In genomic region chrIII:12273598-12274090, ce11 we compare ENCODE assay signal across 4 worm cellular contexts.
A peak's percentile ranks its signal among the peaks of the same experiment; 100 is the strongest.
TF ChIP-seq lines count a peak whose summit lies in the region.

Y75B8A.24 (minus strand) TSS chrIII:12273752.
Y75B8A.25 (plus strand) TSS chrIII:12274040.

TF ChIP-seq in whole organism, L2 larva, 48 proteins besides CTCF, POLR2A, EP300 and RAD21 (continues in another document):
- no peak for TF ChIP-seq elt-3 (tag; optimal IDR thresholded peaks at IDR 0.05; lab: Kevin White, UChicago)
- peak; percentile 75 for TF ChIP-seq crh-2 (tag; optimal IDR thresholded peaks at IDR 0.05; lab: Kevin White, UChicago)
- peak; percentile 85 for TF ChIP-seq gmeb-1 (tag; optimal IDR thresholded peaks at IDR 0.05; lab: Kevin White, UChicago)
- peak; percentile 60 for TF ChIP-seq snpc-4 (tag; optimal IDR thresholded peaks at IDR 0.05; lab: Kevin White, UChicago)
- peak; percentile 5 for TF ChIP-seq ztf-4 (tag; optimal IDR thresholded peaks at IDR 0.05; lab: Kevin White, UChicago)
- no peak for TF ChIP-seq lin-39 (tag; optimal IDR thresholded peaks at IDR 0.05; lab: Kevin White, UChicago)
- peak; percentile 71 for TF ChIP-seq sma-3 (GFP tag; optimal IDR thresholded peaks at IDR 0.05; lab: Kevin White, UChicago)
- peak; percentile 79 for TF ChIP-seq C34F6.9 (tag; optimal IDR thresholded peaks at IDR 0.05; lab: Kevin White, UChicago)
- TF ChIP-seq nhr-6 (tag; optimal IDR thresholded peaks at IDR 0.05; lab: Kevin White, UChicago): peak; percentile 63
- peak; percentile 82 for TF ChIP-seq sem-4 (tag; optimal IDR thresholded peaks at IDR 0.05; lab: Kevin White, UChicago)
- no peak for TF ChIP-seq aly-2 (tag; optimal IDR thresholded peaks at IDR 0.05; lab: Kevin White, UChicago)
- TF ChIP-seq mab-5 (tag; optimal IDR thresholded peaks at IDR 0.05; lab: Kevin White, UChicago): peak; percentile 49
- peak; percentile 57 for TF ChIP-seq lin-13 (GFP tag; optimal IDR thresholded peaks at IDR 0.05; lab: Kevin White, UChicago)
- TF ChIP-seq nhr-25 (tag; optimal IDR thresholded peaks at IDR 0.05; lab: Kevin White, UChicago): peak; percentile 77
- no peak for TF ChIP-seq fos-1 (tag; optimal IDR thresholded peaks at IDR 0.05; lab: Kevin White, UChicago)
- TF ChIP-seq lsy-2 (tag; optimal IDR thresholded peaks at IDR 0.05; lab: Kevin White, UChicago): peak; percentile 68 to 87
- peak; percentile 4 for TF ChIP-seq nhr-129 (tag; optimal IDR thresholded peaks at IDR 0.05; lab: Kevin White, UChicago)
- peak; percentile 34 for TF ChIP-seq nhr-21 (tag; optimal IDR thresholded peaks at IDR 0.05; lab: Kevin White, UChicago)
- TF ChIP-seq nhr-237 (tag; optimal IDR thresholded peaks at IDR 0.05; lab: Kevin White, UChicago): no peak
- TF ChIP-seq blmp-1 (tag; optimal IDR thresholded peaks at IDR 0.05; lab: Kevin White, UChicago; ENCODE audit: insufficient read depth): no peak
- TF ChIP-seq zag-1 (tag; optimal IDR thresholded peaks at IDR 0.05; lab: Kevin White, UChicago): no peak
- peak; percentile 57 for TF ChIP-seq R02D3.7 (tag; optimal IDR thresholded peaks at IDR 0.05; lab: Kevin White, UChicago)
- TF ChIP-seq F13H6.1 (tag; optimal IDR thresholded peaks at IDR 0.05; lab: Kevin White, UChicago): peak; percentile 76

TF ChIP-seq in whole organism, L4 larva, 104 proteins besides CTCF, POLR2A, EP300 and RAD21 (continues in another document):
- TF ChIP-seq hmg-1.1 (GFP tag; IDR thresholded peaks at IDR 0.05; lab: Robert Waterston, UW) (peak; percentile 21; the same call in 1 of the 2 replicates), tra-1 (GFP tag; IDR thresholded peaks at IDR 0.05; lab: Robert Waterston, UW) (0 out of 2 replicates have a peak, but pooled peaks have one; percentile 46), snpc-4 (tag; optimal IDR thresholded peaks at IDR 0.05; lab: Kevin White, UChicago) (no peak), hif-1 (tag; optimal IDR thresholded peaks at IDR 0.05; lab: Kevin White, UChicago) (peak in 1 of 2 experiments; percentile 79), hlh-30 (tag; optimal IDR thresholded peaks at IDR 0.05; lab: Kevin White, UChicago; ENCODE audit: insufficient read depth) (peak; percentile 7), fos-1 (tag; optimal IDR thresholded peaks at IDR 0.05; lab: Kevin White, UChicago) (no peak), T26A8.4 (GFP tag; IDR thresholded peaks at IDR 0.05; lab: Robert Waterston, UW) (0 out of 2 replicates have a peak, but pooled peaks have one; percentile 28), ZK337.2 (GFP tag; IDR thresholded peaks at IDR 0.05; lab: Robert Waterston, UW) (peak; percentile 93), dmd-9 (GFP tag; IDR thresholded peaks at IDR 0.05; lab: Robert Waterston, UW) (peak; percentile 71; the same call in 1 of the 2 replicates), nhr-102 (tag; optimal IDR thresholded peaks at IDR 0.05; lab: Kevin White, UChicago) (peak; percentile 38), mes-2 (tag; optimal IDR thresholded peaks at IDR 0.05; lab: Kevin White, UChicago; ENCODE audit: poor library complexity, severe bottlenecking) (peak; percentile 98), unc-62 (GFP tag; optimal IDR thresholded peaks at IDR 0.05 in 1 of 2; lab: Kevin White, UChicago) (peak in 1 of 2 experiments; percentile 38), unc-62 (tag; optimal IDR thresholded peaks at IDR 0.05; lab: Kevin White, UChicago) (no peak), mdt-29 (GFP tag; IDR thresholded peaks at IDR 0.05; lab: Robert Waterston, UW) (no peak), skn-1 (tag; optimal IDR thresholded peaks at IDR 0.05; lab: Kevin White, UChicago) (no peak), dmd-6 (GFP tag; IDR thresholded peaks at IDR 0.05; lab: Robert Waterston, UW) (peak; percentile 68), hlh-11 (tag; optimal IDR thresholded peaks at IDR 0.05; lab: Kevin White, UChicago) (peak; percentile 41), rbr-2 (tag; optimal IDR thresholded peaks at IDR 0.05; lab: Kevin White, UChicago) (peak; percentile 20), Y5F2A.4 (GFP tag; optimal IDR thresholded peaks at IDR 0.05; lab: Kevin White, UChicago) (no peak), F10B5.3 (tag; optimal IDR thresholded peaks at IDR 0.05; lab: Kevin White, UChicago) (no peak), daf-16 (GFP tag; optimal IDR thresholded peaks at IDR 0.05; lab: Kevin White, UChicago) (no peak), daf-16 (tag; optimal IDR thresholded peaks at IDR 0.05; lab: Kevin White, UChicago) (peak; percentile 27)

TF ChIP-seq in whole organism, late embryonic, 69 proteins besides CTCF, POLR2A, EP300 and RAD21 (continues in another document):
- TF ChIP-seq nhr-232 (tag; optimal IDR thresholded peaks at IDR 0.05; lab: Kevin White, UChicago): no peak
- peak; percentile 48 for TF ChIP-seq hlh-8 (tag; optimal IDR thresholded peaks at IDR 0.05; lab: Kevin White, UChicago)
- TF ChIP-seq nhr-11 (tag; optimal IDR thresholded peaks at IDR 0.05; lab: Kevin White, UChicago): no peak
- TF ChIP-seq ceh-9 (tag; optimal IDR thresholded peaks at IDR 0.05; lab: Kevin White, UChicago): no peak
- no peak for TF ChIP-seq ceh-34 (tag; optimal IDR thresholded peaks at IDR 0.05; lab: Kevin White, UChicago)
- TF ChIP-seq zip-5 (tag; optimal IDR thresholded peaks at IDR 0.05; lab: Kevin White, UChicago): peak; percentile 27
- TF ChIP-seq mec-3 (tag; optimal IDR thresholded peaks at IDR 0.05; lab: Kevin White, UChicago; ENCODE audit: borderline replicate concordance): peak; percentile 10
- TF ChIP-seq ceh-22 (tag; optimal IDR thresholded peaks at IDR 0.05; lab: Kevin White, UChicago): no peak
- TF ChIP-seq unc-42 (tag; optimal IDR thresholded peaks at IDR 0.05; lab: Kevin White, UChicago): peak; percentile 31
- TF ChIP-seq K09A11.1 (tag; optimal IDR thresholded peaks at IDR 0.05; lab: Kevin White, UChicago; ENCODE audit: insufficient read depth): no peak
- no peak for TF ChIP-seq K02D7.2 (tag; optimal IDR thresholded peaks at IDR 0.05; lab: Kevin White, UChicago)
- TF ChIP-seq elt-2 (tag; optimal IDR thresholded peaks at IDR 0.05; lab: Kevin White, UChicago): no peak
- no peak for TF ChIP-seq Y22D7AL.16 (tag; optimal IDR thresholded peaks at IDR 0.05; lab: Kevin White, UChicago)
- no peak for TF ChIP-seq ceh-18 (tag; optimal IDR thresholded peaks at IDR 0.05; lab: Kevin White, UChicago)
- no peak for TF ChIP-seq sdc-2 (tag; optimal IDR thresholded peaks at IDR 0.05; lab: Kevin White, UChicago)
- peak; percentile 55 for TF ChIP-seq ref-2 (tag; optimal IDR thresholded peaks at IDR 0.05; lab: Kevin White, UChicago)
- TF ChIP-seq hlh-15 (tag; optimal IDR thresholded peaks at IDR 0.05; lab: Kevin White, UChicago): no peak
- TF ChIP-seq rnt-1 (tag; optimal IDR thresholded peaks at IDR 0.05; lab: Kevin White, UChicago): peak; percentile 47
- TF ChIP-seq ceh-24 (tag; optimal IDR thresholded peaks at IDR 0.05; lab: Kevin White, UChicago): no peak
- peak; percentile 88 for TF ChIP-seq C08G9.2 (tag; optimal IDR thresholded peaks at IDR 0.05; lab: Kevin White, UChicago)
- TF ChIP-seq hlh-13 (GFP tag; optimal IDR thresholded peaks at IDR 0.05; lab: Kevin White, UChicago): no peak
- TF ChIP-seq madf-2 (tag; optimal IDR thresholded peaks at IDR 0.05; lab: Kevin White, UChicago): no peak
- TF ChIP-seq ceh-48 (tag; optimal IDR thresholded peaks at IDR 0.05; lab: Kevin White, UChicago): no peak
- TF ChIP-seq npax-4 (tag; optimal IDR thresholded peaks at IDR 0.05; lab: Kevin White, UChicago): no peak
- TF ChIP-seq nfya-1 (tag; optimal IDR thresholded peaks at IDR 0.05; lab: Kevin White, UChicago): peak; percentile 42
- peak; percentile 89 for TF ChIP-seq ceh-31 (tag; optimal IDR thresholded peaks at IDR 0.05; lab: Kevin White, UChicago)
- TF ChIP-seq elt-4 (tag; optimal IDR thresholded peaks at IDR 0.05; lab: Kevin White, UChicago): no peak

TF ChIP-seq in whole organism, mixed stage, embryonic, 35 proteins besides CTCF, POLR2A, EP300 and RAD21:
- no peak for TF ChIP-seq nhr-28 (tag; optimal IDR thresholded peaks at IDR 0.05; lab: Kevin White, UChicago)
- no peak for TF ChIP-seq drap-1 (GFP tag; optimal IDR thresholded peaks at IDR 0.05; lab: Kevin White, UChicago)
- no peak for TF ChIP-seq M03D4.4 (tag; optimal IDR thresholded peaks at IDR 0.05; lab: Kevin White, UChicago)
- TF ChIP-seq hlh-1 (tag; optimal IDR thresholded peaks at IDR 0.05; lab: Kevin White, UChicago): no peak
- peak; percentile 76 for TF ChIP-seq ces-1 (GFP tag; optimal IDR thresholded peaks at IDR 0.05; lab: Kevin White, UChicago)
- TF ChIP-seq ceh-83 (GFP tag; optimal IDR thresholded peaks at IDR 0.05; lab: Kevin White, UChicago): no peak
- no peak for TF ChIP-seq unc-62 (GFP tag; optimal IDR thresholded peaks at IDR 0.05; lab: Kevin White, UChicago)
- no peak for TF ChIP-seq nhr-2 (tag; optimal IDR thresholded peaks at IDR 0.05; lab: Kevin White, UChicago)
- peak; percentile 42 for TF ChIP-seq lin-13 (tag; optimal IDR thresholded peaks at IDR 0.05; lab: Kevin White, UChicago)
- no peak for TF ChIP-seq nhr-237 (tag; optimal IDR thresholded peaks at IDR 0.05; lab: Kevin White, UChicago)
- no peak for TF ChIP-seq pha-4 (tag; optimal IDR thresholded peaks at IDR 0.05; lab: Kevin White, UChicago)
- TF ChIP-seq sem-2 (GFP tag; optimal IDR thresholded peaks at IDR 0.05; lab: Kevin White, UChicago): no peak
- TF ChIP-seq sptf-1 (tag; optimal IDR thresholded peaks at IDR 0.05; lab: Kevin White, UChicago): no peak
- TF ChIP-seq nhr-12 (tag; optimal IDR thresholded peaks at IDR 0.05; lab: Kevin White, UChicago): no peak
- peak; percentile 71 for TF ChIP-seq ceh-39 (tag; optimal IDR thresholded peaks at IDR 0.05; lab: Kevin White, UChicago)
- no peak for TF ChIP-seq cnd-1 (tag; optimal IDR thresholded peaks at IDR 0.05; lab: Kevin White, UChicago)
- peak; percentile 19 for TF ChIP-seq lsy-2 (tag; optimal IDR thresholded peaks at IDR 0.05; lab: Kevin White, UChicago)
- no peak for TF ChIP-seq zip-8 (tag; optimal IDR thresholded peaks at IDR 0.05; lab: Kevin White, UChicago)
- no peak for TF ChIP-seq ztf-11 (tag; optimal IDR thresholded peaks at IDR 0.05; lab: Kevin White, UChicago)
- TF ChIP-seq ham-2 (GFP tag; optimal IDR thresholded peaks at IDR 0.05; lab: Kevin White, UChicago): no peak
